Fruit fly (Drosophila melanogaster) whole organism, embryonic: ENCODE data around the gene CG13384.

Source experiments
- Atf3 ChIP-seq: fragments of 200-800 bp; sonication (Bioruptor generic); optimal IDR thresholded peaks from 3 replicates; lab custom pipeline; 2016; ENCODE audit warnings: missing biosample characterization, missing genetic modification characterization
- Awh ChIP-seq: fragments of 200-800 bp; sonication (Bioruptor generic); IDR thresholded peaks from 2 replicates; pipeline ENCODE4, ENCODE4 v1.3.6; 2022; ENCODE audit warnings: missing biosample characterization, missing genetic modification characterization
- B-H1 ChIP-seq: fragments of 200-800 bp; sonication (Bioruptor generic); IDR thresholded peaks from 3 replicates; pipeline ENCODE4 v1.3.6; 2022; ENCODE audit warnings: missing biosample characterization, missing genetic modification characterization
- CG10543 ChIP-seq: fragments of 200-800 bp; sonication (Bioruptor generic); optimal IDR thresholded peaks from 3 replicates; lab custom pipeline; 2017; ENCODE audit warnings: missing biosample characterization, mild to moderate bottlenecking, missing genetic modification characterization, moderate library complexity
- CG13287 ChIP-seq: fragments of 200-800 bp; sonication (Bioruptor generic); IDR thresholded peaks from 2 replicates; pipeline ENCODE4 v1.3.6; 2022; ENCODE audit warnings: missing biosample characterization, missing genetic modification characterization; ENCODE audit not compliant: partially characterized antibody
- CG17328 ChIP-seq: fragments of 200-800 bp; sonication (Bioruptor generic); IDR thresholded peaks from 2 replicates; pipeline ENCODE4 v1.3.6; 2022; ENCODE audit warnings: missing biosample characterization, missing genetic modification characterization
- CG17912 ChIP-seq: fragments of 200-800 bp; sonication (Bioruptor generic); optimal IDR thresholded peaks from 2 replicates; lab custom pipeline; 2018; ENCODE audit warnings: missing biosample characterization, mild to moderate bottlenecking, missing genetic modification characterization
- CG2202 ChIP-seq: fragments of 200-800 bp; sonication (Bioruptor generic); optimal IDR thresholded peaks from 2 replicates; lab custom pipeline; 2018; ENCODE audit warnings: missing biosample characterization, mild to moderate bottlenecking, missing genetic modification characterization
- CG30431 ChIP-seq: fragments of 200-800 bp; sonication (Bioruptor generic); optimal IDR thresholded peaks from 2 replicates; lab custom pipeline; 2017; ENCODE audit warnings: missing biosample characterization, missing genetic modification characterization
- CG31224 ChIP-seq: fragments of 200-800 bp; sonication (Bioruptor generic); IDR thresholded peaks from 2 replicates; pipeline ENCODE4 v1.3.6; 2022; ENCODE audit warnings: missing biosample characterization, missing genetic modification characterization
- CG33557 ChIP-seq: fragments of 200-800 bp; sonication (Bioruptor generic); optimal IDR thresholded peaks from 2 replicates; lab custom pipeline; 2019; ENCODE audit warnings: missing biosample characterization, mild to moderate bottlenecking, missing genetic modification characterization, moderate library complexity
- CG34422 ChIP-seq: fragments of 200-800 bp; sonication (Bioruptor generic); IDR thresholded peaks from 3 replicates; pipeline ENCODE4 v1.3.6; 2022; ENCODE audit warnings: missing biosample characterization, missing genetic modification characterization
- CG4730 ChIP-seq: fragments of 200-800 bp; sonication (Bioruptor generic); IDR thresholded peaks from 2 replicates; pipeline ENCODE4 v1.3.6; 2022; ENCODE audit warnings: missing biosample characterization, missing genetic modification characterization
- CG4820 ChIP-seq: fragments of 200-800 bp; sonication (Bioruptor generic); optimal IDR thresholded peaks from 3 replicates; lab custom pipeline; 2016; ENCODE audit warnings: missing biosample characterization, missing genetic modification characterization
- CG6175 ChIP-seq: fragments of 200-800 bp; sonication (Bioruptor generic); IDR thresholded peaks from 3 replicates; pipeline ENCODE4 v1.3.6; 2022; ENCODE audit warnings: missing biosample characterization, missing genetic modification characterization
- CG6765 ChIP-seq: fragments of 200-800 bp; sonication (Bioruptor generic); optimal IDR thresholded peaks from 3 replicates; lab custom pipeline; 2017; ENCODE audit warnings: missing biosample characterization, mild to moderate bottlenecking, missing genetic modification characterization
- CG7357 ChIP-seq: fragments of 200-800 bp; sonication (Bioruptor generic); IDR thresholded peaks from 3 replicates; pipeline ENCODE4 v1.3.6; 2022; ENCODE audit warnings: missing biosample characterization, missing genetic modification characterization
- CG8924 ChIP-seq: fragments of 200-800 bp; optimal IDR thresholded peaks from 3 replicates; lab custom pipeline; 2019; ENCODE audit warnings: missing biosample characterization, mild to moderate bottlenecking, missing genetic modification characterization, moderate library complexity
- CG9609 ChIP-seq: fragments of 200-800 bp; sonication (Bioruptor generic); optimal IDR thresholded peaks from 3 replicates; lab custom pipeline; 2016; ENCODE audit warnings: missing biosample characterization, missing genetic modification characterization
- Dek ChIP-seq: fragments of 200-800 bp; sonication (Bioruptor generic); optimal IDR thresholded peaks from 3 replicates; lab custom pipeline; 2019; ENCODE audit warnings: missing biosample characterization, mild to moderate bottlenecking, missing genetic modification characterization, moderate library complexity
- Doc3 ChIP-seq: fragments of 200-800 bp; sonication (Bioruptor generic); IDR thresholded peaks from 3 replicates; pipeline ENCODE4 v1.3.6; 2022; ENCODE audit warnings: missing biosample characterization, missing genetic modification characterization; ENCODE audit not compliant: partially characterized antibody
- HLH54F ChIP-seq: fragments of 200-800 bp; sonication (Bioruptor generic); optimal IDR thresholded peaks from 3 replicates; lab custom pipeline; 2016; ENCODE audit warnings: missing biosample characterization, missing genetic modification characterization
- Nf-YB ChIP-seq: fragments of 200-800 bp; sonication (Bioruptor generic); optimal IDR thresholded peaks from 3 replicates; lab custom pipeline; 2019; ENCODE audit warnings: missing biosample characterization, mild to moderate bottlenecking, missing genetic modification characterization, moderate library complexity
- Opbp ChIP-seq: fragments of 200-800 bp; sonication (Bioruptor generic); IDR thresholded peaks from 3 replicates; pipeline ENCODE4 v1.3.6; 2022; ENCODE audit warnings: missing biosample characterization, missing genetic modification characterization; ENCODE audit not compliant: partially characterized antibody
- Ravus ChIP-seq: fragments of 200-800 bp; sonication (Bioruptor generic); IDR thresholded peaks from 2 replicates; pipeline ENCODE4 v1.3.6; 2022; ENCODE audit warnings: missing biosample characterization, missing genetic modification characterization
- Taf1 ChIP-seq: fragments of 200-800 bp; sonication (Bioruptor generic); IDR thresholded peaks from 2 replicates; pipeline ENCODE4 v1.3.6; 2022; ENCODE audit warnings: missing biosample characterization, missing genetic modification characterization
- Xrp1 ChIP-seq: fragments of 200-800 bp; sonication (Bioruptor generic); IDR thresholded peaks from 2 replicates; pipeline ENCODE4 v1.3.6; 2022; ENCODE audit warnings: missing biosample characterization, missing genetic modification characterization
- YL-1 ChIP-seq: fragments of 200-800 bp; sonication (Bioruptor generic); optimal IDR thresholded peaks from 3 replicates; lab custom pipeline; 2017; ENCODE audit warnings: missing biosample characterization, mild to moderate bottlenecking, missing genetic modification characterization
- ac ChIP-seq: fragments of 200-800 bp; sonication (Bioruptor generic); optimal IDR thresholded peaks from 3 replicates; lab custom pipeline; 2017; ENCODE audit warnings: missing biosample characterization, mild to moderate bottlenecking, missing genetic modification characterization
- bbx ChIP-seq: fragments of 200-800 bp; sonication (Bioruptor generic); IDR thresholded peaks from 2 replicates; pipeline ENCODE4 v1.3.6; 2022; ENCODE audit warnings: missing biosample characterization, missing genetic modification characterization; ENCODE audit not compliant: partially characterized antibody
- cato ChIP-seq: fragments of 200-800 bp; sonication (Bioruptor generic); optimal IDR thresholded peaks from 2 replicates; lab custom pipeline; 2016; ENCODE audit warnings: missing biosample characterization, missing genetic modification characterization, borderline replicate concordance
- ham ChIP-seq: fragments of 200-800 bp; sonication (Bioruptor generic); IDR thresholded peaks from 2 replicates; pipeline ENCODE4 v1.3.6; 2022; ENCODE audit warnings: missing biosample characterization, missing genetic modification characterization
- hbn ChIP-seq: fragments of 200-800 bp; sonication (Bioruptor generic); IDR thresholded peaks from 2 replicates; pipeline ENCODE4 v1.3.6; 2022; ENCODE audit warnings: missing biosample characterization, missing genetic modification characterization; ENCODE audit not compliant: partially characterized antibody
- hkb ChIP-seq, 2 experiments: fragments of 200-800 bp in 1 of 2; fragments of >200 bp in 1 of 2; sonication (Bioruptor generic) in 1 of 2; IDR thresholded peaks in 1 of 2; optimal IDR thresholded peaks in 1 of 2; 2 replicates each; pipeline versions ENCODE4 v1.3.6 to Lab custom; 2017 to 2022; ENCODE audit warnings: missing biosample characterization in 1 of 2, missing genetic modification characterization in 1 of 2
- lbe ChIP-seq: fragments of 200-800 bp; sonication (Bioruptor generic); optimal IDR thresholded peaks from 2 replicates; lab custom pipeline; 2016; ENCODE audit warnings: missing biosample characterization, mild to moderate bottlenecking, missing genetic modification characterization
- mld ChIP-seq: fragments of 200-800 bp; sonication (Bioruptor generic); IDR thresholded peaks from 3 replicates; pipeline ENCODE4 v1.3.6; 2022; ENCODE audit warnings: missing biosample characterization, missing genetic modification characterization; ENCODE audit not compliant: partially characterized antibody
- nau ChIP-seq: fragments of 200-800 bp; sonication (Bioruptor generic); optimal IDR thresholded peaks from 3 replicates; lab custom pipeline; 2017; ENCODE audit warnings: missing biosample characterization, mild to moderate bottlenecking, missing genetic modification characterization, missing genetic modification reagents
- org-1 ChIP-seq: fragments of 200-800 bp; sonication (Bioruptor generic); optimal IDR thresholded peaks from 2 replicates; lab custom pipeline; 2017; ENCODE audit warnings: missing biosample characterization, missing genetic modification characterization
- phol ChIP-seq: fragments of 200-800 bp; sonication (Bioruptor generic); optimal IDR thresholded peaks from 3 replicates; lab custom pipeline; 2018; ENCODE audit warnings: missing biosample characterization, mild to moderate bottlenecking, missing genetic modification characterization, moderate library complexity
- ro ChIP-seq: fragments of 200-800 bp; sonication (Bioruptor generic); IDR thresholded peaks from 2 replicates; pipeline ENCODE4 v1.3.6; 2022; ENCODE audit warnings: missing biosample characterization, missing genetic modification characterization
- run ChIP-seq: fragments of 200-800 bp; sonication (Bioruptor generic); optimal IDR thresholded peaks from 3 replicates; lab custom pipeline; 2018; ENCODE audit warnings: missing biosample characterization, mild to moderate bottlenecking, missing genetic modification characterization
- sc ChIP-seq, 3 experiments: fragments of >200 bp in 2 of 3; fragments of 200-800 bp in 1 of 3; sonication (Bioruptor generic) in 1 of 3; optimal IDR thresholded peaks; 2 replicates in 2 of 3; 3 replicates in 1 of 3; lab custom pipeline; 2017; ENCODE audit warnings: mild to moderate bottlenecking in 1 of 3, missing biosample characterization in 1 of 3, missing genetic modification characterization in 1 of 3, missing genetic modification reagents in 1 of 3
- slou ChIP-seq: fragments of 200-800 bp; sonication (Bioruptor generic); optimal IDR thresholded peaks from 3 replicates; lab custom pipeline; 2016; ENCODE audit warnings: missing biosample characterization, missing genetic modification characterization
- sr ChIP-seq: fragments of 200-800 bp; sonication (Bioruptor generic); IDR thresholded peaks from 3 replicates; pipeline ENCODE4 v1.3.6; 2022; ENCODE audit warnings: missing biosample characterization, missing genetic modification characterization
- toy ChIP-seq: fragments of 200-800 bp; sonication (Bioruptor generic); IDR thresholded peaks from 2 replicates; pipeline ENCODE4 v1.3.6; 2022; ENCODE audit warnings: missing biosample characterization, missing genetic modification characterization
- unc-4 ChIP-seq: fragments of 200-800 bp; sonication (Bioruptor generic); IDR thresholded peaks from 2 replicates; pipeline ENCODE4 v1.3.6; 2022; ENCODE audit warnings: missing biosample characterization, missing genetic modification characterization; ENCODE audit not compliant: partially characterized antibody
- yki ChIP-seq: fragments of >200 bp; optimal IDR thresholded peaks from 3 replicates; lab custom pipeline; 2018
- zfh2 ChIP-seq: fragments of 200-800 bp; sonication (Bioruptor generic); optimal IDR thresholded peaks from 2 replicates; lab custom pipeline; 2016; ENCODE audit warnings: missing biosample characterization, missing genetic modification characterization

CG13384 gene

DNA sequence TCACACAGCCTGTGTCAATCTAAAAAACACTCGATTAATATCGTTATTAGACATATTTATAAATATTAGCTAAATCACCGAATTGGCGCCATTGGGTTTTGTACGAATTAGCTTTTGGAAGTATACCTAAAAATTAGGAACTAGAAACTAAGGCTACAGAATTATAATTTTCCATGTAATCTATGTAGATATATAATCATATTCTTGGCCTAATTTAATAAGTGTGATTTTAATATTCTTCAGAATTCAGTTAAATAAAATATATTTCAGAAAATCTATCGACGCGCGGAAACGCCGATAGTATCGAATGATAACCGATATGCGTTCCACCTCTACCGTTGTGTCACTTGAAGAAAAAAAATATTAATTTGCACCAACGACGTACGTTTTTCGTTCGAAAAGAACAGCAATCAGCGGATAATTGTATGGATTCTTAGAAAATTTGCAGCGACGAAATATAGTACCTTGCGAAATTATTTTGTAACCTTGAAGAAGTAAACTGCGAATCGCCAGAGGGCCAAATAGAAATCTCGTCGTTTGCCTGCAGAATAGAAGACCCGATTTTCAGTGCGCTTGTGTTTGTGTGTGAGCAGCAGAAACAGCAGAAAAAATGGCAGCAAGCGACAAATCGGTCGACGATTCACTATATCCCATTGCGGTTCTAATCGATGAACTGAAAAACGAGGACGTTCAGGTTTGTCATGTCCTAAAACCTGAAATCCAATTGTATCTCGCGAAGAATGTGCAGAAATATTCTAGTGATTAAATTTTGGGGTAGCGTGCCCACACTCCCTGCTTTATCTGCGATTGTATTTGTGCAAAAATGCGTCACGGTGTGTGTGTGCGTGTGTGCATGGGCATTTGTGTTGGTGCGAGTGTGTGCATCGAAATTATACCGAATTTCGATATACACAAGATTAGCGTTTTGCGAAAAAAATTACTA lies 18.3 kb upstream of the CG13384 start, which contains the start of gene Pp2A-29B (continued):
- TF ChIP-seq CG2202 (tag; lab: Kevin White, UChicago), result no peak
- TF ChIP-seq CG17328 (GFP tag; lab: Robert Waterston, UW), result no peak
- TF ChIP-seq Atf3 (GFP tag; lab: Kevin White, UChicago), result peak; percentile 0
- no peak for TF ChIP-seq CG4820 (GFP tag; lab: Kevin White, UChicago)
- TF ChIP-seq cato, result no peak
- no peak for TF ChIP-seq CG9609 (GFP tag; lab: Kevin White, UChicago)
- no peak for TF ChIP-seq toy (GFP tag; lab: Robert Waterston, UW)
- TF ChIP-seq ham (GFP tag; lab: Robert Waterston, UW), result no peak
- TF ChIP-seq ac (GFP tag; lab: Kevin White, UChicago), result no peak
- TF ChIP-seq HLH54F (GFP tag; lab: Kevin White, UChicago), result no peak
- TF ChIP-seq yki (lab: Kevin White, UChicago), result no peak
- no peak for TF ChIP-seq CG31224 (GFP tag; lab: Robert Waterston, UW)
- TF ChIP-seq org-1, result no peak
- TF ChIP-seq lbe, result peak; percentile 41
- no peak for TF ChIP-seq Taf1
- TF ChIP-seq Ravus (GFP tag; lab: Robert Waterston, UW), result no peak
- peak; percentile 65 for TF ChIP-seq YL-1 (GFP tag; lab: Kevin White, UChicago)
- no peak for TF ChIP-seq Nf-YB
- no peak for TF ChIP-seq ro (GFP tag; lab: Robert Waterston, UW)
- no peak for TF ChIP-seq nau (GFP tag; lab: Kevin White, UChicago)
- TF ChIP-seq Opbp (GFP tag; lab: Robert Waterston, UW), result peak; percentile 96
- no peak for TF ChIP-seq CG7357
- TF ChIP-seq CG6175 (GFP tag; lab: Robert Waterston, UW), result no peak
- peak; percentile 99 for TF ChIP-seq hbn (GFP tag; lab: Robert Waterston, UW)
- TF ChIP-seq Dek (tag; lab: Kevin White, UChicago), result peak; percentile 12
- TF ChIP-seq CG30431 (GFP tag; lab: Kevin White, UChicago), result no peak
- peak; percentile 23 for TF ChIP-seq CG33557
- TF ChIP-seq CG17912, result peak; percentile 7
- TF ChIP-seq CG8924 (tag; lab: Kevin White, UChicago), result peak; percentile 42
- TF ChIP-seq Xrp1 (GFP tag; lab: Robert Waterston, UW), result no peak
- no peak for TF ChIP-seq sr
- peak; percentile 98 for TF ChIP-seq bbx (GFP tag; lab: Robert Waterston, UW)
- TF ChIP-seq CG13287, result peak; percentile 99
- TF ChIP-seq sc (optimal IDR thresholded peaks at IDR 0.05; lab: Kevin White, UChicago), result no peak
- TF ChIP-seq sc (GFP tag; optimal IDR thresholded peaks at IDR 0.05; lab: Kevin White, UChicago), result no peak
- TF ChIP-seq mld, result peak; percentile 94
- TF ChIP-seq CG10543 (GFP tag; lab: Kevin White, UChicago), result peak; percentile 52
- TF ChIP-seq phol, result peak; percentile 92
- TF ChIP-seq CG34422, result no peak; the same call in 2 of the 3 replicates
- no peak for TF ChIP-seq Awh
- peak; percentile 29 for TF ChIP-seq zfh2 (GFP tag; lab: Kevin White, UChicago)
- TF ChIP-seq run, result no peak
- TF ChIP-seq Doc3 (GFP tag; lab: Robert Waterston, UW), result peak; percentile 99
- TF ChIP-seq slou (GFP tag; lab: Kevin White, UChicago), result peak; percentile 59
- TF ChIP-seq B-H1 (GFP tag; lab: Robert Waterston, UW), result no peak
- peak; percentile 98 for TF ChIP-seq unc-4
- no peak for TF ChIP-seq CG4730 (GFP tag; lab: Robert Waterston, UW)
- no peak for TF ChIP-seq CG6765 (GFP tag; lab: Kevin White, UChicago)
- no peak for TF ChIP-seq hkb (optimal IDR thresholded peaks at IDR 0.05; lab: Kevin White, UChicago)
- no peak for TF ChIP-seq hkb (GFP tag; IDR thresholded peaks at IDR 0.05; lab: Robert Waterston, UW)
